Worm (Caenorhabditis elegans) whole organism, L4/young adult: ENCODE measurements around the gene fbxb-41.
"Not testable (repeated sequence)": the region's sequence is repeated elsewhere in the genome, so short reads cannot be mapped to it uniquely, and the experiment has no call there.

Source experiments
- W03F9.2 ChIP-seq: fragments of 150-350 bp; optimal IDR thresholded peaks from 2 replicates; lab custom pipeline; 2014; ENCODE audit warnings: missing biosample characterization, missing genetic modification characterization
- dao-5 ChIP-seq: sonication (generic microtip); optimal IDR thresholded peaks from 2 replicates; lab custom pipeline; 2016; ENCODE audit warnings: missing genotype, missing genetic modification characterization, moderate library complexity, missing compliant biosample characterization
- him-1 ChIP-seq: sonication (generic microtip); optimal IDR thresholded peaks from 2 replicates; lab custom pipeline; 2016; ENCODE audit warnings: missing genotype, missing genetic modification reagents, missing genetic modification characterization, missing compliant biosample characterization

- not testable (repeated sequence) for TF ChIP-seq dao-5 (tag; lab: Kevin White, UChicago); him-1; W03F9.2 (tag; lab: Kevin White, UChicago)
These were observed 17.4 kb downstream of the fbxb-41 start, which contains the start of gene btb-11 for ce11 chrII:1024684-1025083.
